Fruit fly (Drosophila melanogaster) whole organism, embryonic: ENCODE data around the gene cerv.
A peak's percentile ranks its signal among the peaks of the same experiment; 100 is the strongest.

Experiments used
- Abd-B ChIP-seq: fragments of 200-800 bp; sonication (Bioruptor generic); optimal IDR thresholded peaks from 2 replicates; lab custom pipeline; 2018; ENCODE audit warnings: missing biosample characterization, mild to moderate bottlenecking, missing genetic modification characterization, moderate library complexity
- Antp ChIP-seq: fragments of 200-800 bp; sonication (Bioruptor generic); optimal IDR thresholded peaks from 3 replicates; lab custom pipeline; 2016; ENCODE audit warnings: missing biosample characterization, missing genetic modification characterization
- B-H1 ChIP-seq: fragments of 200-800 bp; sonication (Bioruptor generic); IDR thresholded peaks from 3 replicates; pipeline ENCODE4 v1.3.6; 2022; ENCODE audit warnings: missing biosample characterization, missing genetic modification characterization
- CG10267 ChIP-seq: fragments of 200-800 bp; sonication (Bioruptor generic); optimal IDR thresholded peaks from 2 replicates; lab custom pipeline; 2018; ENCODE audit warnings: missing biosample characterization, mild to moderate bottlenecking, missing genetic modification characterization, moderate library complexity
- CG10366 ChIP-seq: fragments of 200-800 bp; sonication (Bioruptor generic); IDR thresholded peaks from 2 replicates; pipeline ENCODE4 v1.3.6; 2022; ENCODE audit warnings: missing biosample characterization, missing genetic modification characterization
- CG10462 ChIP-seq: fragments of 200-800 bp; sonication (Bioruptor generic); optimal IDR thresholded peaks from 2 replicates; lab custom pipeline; 2016; ENCODE audit warnings: missing biosample characterization, missing genetic modification characterization
- CG10543 ChIP-seq: fragments of 200-800 bp; sonication (Bioruptor generic); optimal IDR thresholded peaks from 3 replicates; lab custom pipeline; 2017; ENCODE audit warnings: missing biosample characterization, mild to moderate bottlenecking, missing genetic modification characterization, moderate library complexity
- CG11695 ChIP-seq: fragments of 200-800 bp; sonication (Bioruptor generic); IDR thresholded peaks from 3 replicates; pipeline ENCODE4 v1.3.6; 2022; ENCODE audit warnings: missing biosample characterization, missing genetic modification characterization
- CG14014 ChIP-seq: fragments of 200-800 bp; sonication (Bioruptor generic); IDR thresholded peaks from 2 replicates; pipeline ENCODE4 v1.3.6; 2022; ENCODE audit warnings: missing biosample characterization, missing genetic modification characterization
- CG15601 ChIP-seq: fragments of 200-800 bp; sonication (Bioruptor generic); optimal IDR thresholded peaks from 3 replicates; lab custom pipeline; 2019; ENCODE audit warnings: missing biosample characterization, mild to moderate bottlenecking, missing genetic modification characterization, moderate library complexity
- CG17186 ChIP-seq: fragments of 200-800 bp; sonication (Bioruptor generic); optimal IDR thresholded peaks from 3 replicates; lab custom pipeline; 2017; ENCODE audit warnings: missing biosample characterization, missing genetic modification reagents, missing genetic modification characterization
- CG17829 ChIP-seq: fragments of 200-800 bp; optimal IDR thresholded peaks from 2 replicates; lab custom pipeline; 2019; ENCODE audit warnings: missing biosample characterization, mild to moderate bottlenecking, missing genetic modification characterization, moderate library complexity
- CG1832 ChIP-seq: fragments of 200-800 bp; sonication (Bioruptor generic); optimal IDR thresholded peaks from 2 replicates; lab custom pipeline; 2017; ENCODE audit warnings: missing biosample characterization, mild to moderate bottlenecking, missing genetic modification characterization, inconsistent platforms
- CG18619 ChIP-seq: fragments of 200-800 bp; sonication (Bioruptor generic); optimal IDR thresholded peaks from 3 replicates; lab custom pipeline; 2017; ENCODE audit warnings: missing biosample characterization, mild to moderate bottlenecking, missing genetic modification characterization
- CG2875 ChIP-seq: fragments of 200-800 bp; sonication (Bioruptor generic); optimal IDR thresholded peaks from 2 replicates; lab custom pipeline; 2017; ENCODE audit warnings: missing biosample characterization, mild to moderate bottlenecking, missing genetic modification characterization, missing genetic modification reagents
- CG3065 ChIP-seq: fragments of 200-800 bp; sonication (Bioruptor generic); optimal IDR thresholded peaks from 2 replicates; lab custom pipeline; 2016; ENCODE audit warnings: missing biosample characterization, missing genetic modification characterization
- CG32767 ChIP-seq: fragments of 200-800 bp; sonication (Bioruptor generic); IDR thresholded peaks from 2 replicates; pipeline ENCODE4 v1.3.6; 2022; ENCODE audit warnings: missing biosample characterization, missing genetic modification characterization
- CG3726 ChIP-seq: fragments of 200-800 bp; sonication (Bioruptor generic); IDR thresholded peaks from 3 replicates; pipeline ENCODE4, ENCODE4 v1.3.6; 2022; ENCODE audit warnings: missing biosample characterization, missing genetic modification characterization
- CG4424 ChIP-seq: fragments of 200-800 bp; sonication (Bioruptor generic); optimal IDR thresholded peaks from 3 replicates; lab custom pipeline; 2016; ENCODE audit warnings: missing biosample characterization, missing genetic modification characterization
- CG4854 ChIP-seq: fragments of 200-800 bp; sonication (Bioruptor generic); optimal IDR thresholded peaks from 2 replicates; lab custom pipeline; 2016; ENCODE audit warnings: missing biosample characterization, missing genetic modification characterization, inconsistent platforms
- CG7928 ChIP-seq: fragments of 200-800 bp; sonication (Bioruptor generic); optimal IDR thresholded peaks from 2 replicates; lab custom pipeline; 2017; ENCODE audit warnings: missing biosample characterization, mild to moderate bottlenecking, missing genetic modification characterization
- CG7963 ChIP-seq: fragments of 200-800 bp; sonication (Bioruptor generic); IDR thresholded peaks from 3 replicates; pipeline ENCODE4 v1.3.6; 2022; ENCODE audit warnings: missing biosample characterization, missing genetic modification characterization; ENCODE audit not compliant: partially characterized antibody
- CG9609 ChIP-seq: fragments of 200-800 bp; sonication (Bioruptor generic); optimal IDR thresholded peaks from 3 replicates; lab custom pipeline; 2016; ENCODE audit warnings: missing biosample characterization, missing genetic modification characterization
- Chrac-16 ChIP-seq: fragments of 200-800 bp; sonication (Bioruptor generic); optimal IDR thresholded peaks from 3 replicates; lab custom pipeline; 2016; ENCODE audit warnings: missing biosample characterization, missing genetic modification characterization
- Dip2 ChIP-seq: fragments of 200-800 bp; sonication (Bioruptor generic); IDR thresholded peaks from 2 replicates; pipeline ENCODE4 v1.3.6; 2022; ENCODE audit warnings: missing biosample characterization, missing genetic modification characterization
- Dip3 ChIP-seq: fragments of 200-800 bp; sonication (Bioruptor generic); optimal IDR thresholded peaks from 3 replicates; lab custom pipeline; 2016; ENCODE audit warnings: missing biosample characterization, missing genetic modification characterization
- Ets65A ChIP-seq: fragments of 200-800 bp; sonication (Bioruptor generic); peaks from one replicate; lab custom pipeline; 2016; ENCODE audit warnings: missing biosample characterization, missing genetic modification characterization
- Fer1 ChIP-seq: fragments of 200-800 bp; sonication (Bioruptor generic); optimal IDR thresholded peaks from 2 replicates; lab custom pipeline; 2017; ENCODE audit warnings: missing biosample characterization, mild to moderate bottlenecking, missing genetic modification characterization
- Jarid2 ChIP-seq: fragments of 200-800 bp; sonication (Bioruptor generic); optimal IDR thresholded peaks from 3 replicates; lab custom pipeline; 2017; ENCODE audit warnings: mild to moderate bottlenecking, missing biosample characterization, missing genetic modification reagents, missing genetic modification characterization
- Meics ChIP-seq: fragments of 200-800 bp; sonication (Bioruptor generic); optimal IDR thresholded peaks from 2 replicates; lab custom pipeline; 2017; ENCODE audit warnings: missing biosample characterization, mild to moderate bottlenecking, missing genetic modification characterization
- Scr ChIP-seq: fragments of 200-800 bp; sonication (Bioruptor generic); IDR thresholded peaks from 2 replicates; pipeline ENCODE4 v1.3.6; 2022; ENCODE audit warnings: missing biosample characterization, missing genetic modification characterization; ENCODE audit not compliant: partially characterized antibody
- Trl ChIP-seq, 3 experiments: fragments of >200 bp in 2 of 3; fragments of 200-800 bp in 1 of 3; sonication (Bioruptor generic) in 1 of 3; optimal IDR thresholded peaks; 2 replicates in 1 of 3; 3 replicates in 2 of 3; lab custom pipeline; 2016 to 2017; ENCODE audit warnings: missing biosample characterization in 1 of 3, missing genetic modification characterization in 1 of 3
- aop ChIP-seq: fragments of 200-800 bp; sonication (Bioruptor generic); IDR thresholded peaks from 2 replicates; pipeline ENCODE4 v1.3.6; 2022; ENCODE audit warnings: missing biosample characterization, missing genetic modification characterization
- az2 ChIP-seq: fragments of 200-800 bp; sonication (Bioruptor generic); optimal IDR thresholded peaks from 3 replicates; lab custom pipeline; 2016; ENCODE audit warnings: missing biosample characterization, missing genetic modification characterization
- croc ChIP-seq: fragments of 200-800 bp; sonication (Bioruptor generic); conservative IDR thresholded peaks from 3 replicates; pipeline ENCODE4 v1.3.6; 2022; ENCODE audit warnings: missing biosample characterization, missing genetic modification characterization
- dan ChIP-seq: fragments of 200-800 bp; sonication (Bioruptor generic); IDR thresholded peaks from 2 replicates; pipeline ENCODE4 v1.3.6; 2022; ENCODE audit warnings: missing biosample characterization, missing genetic modification characterization
- esg ChIP-seq: fragments of 200-800 bp; sonication (Bioruptor generic); conservative IDR thresholded peaks from 2 replicates; pipeline ENCODE4 v1.3.6; 2022; ENCODE audit warnings: missing biosample characterization, missing genetic modification characterization
- eyg ChIP-seq: fragments of 200-800 bp; sonication (Bioruptor generic); optimal IDR thresholded peaks from 3 replicates; lab custom pipeline; 2016; ENCODE audit warnings: missing biosample characterization, missing genetic modification characterization
- fd3F ChIP-seq: fragments of 200-800 bp; sonication (Bioruptor generic); optimal IDR thresholded peaks from 2 replicates; lab custom pipeline; 2018; ENCODE audit warnings: missing biosample characterization, mild to moderate bottlenecking, missing genetic modification characterization, moderate library complexity
- gcm2 ChIP-seq: fragments of 200-800 bp; sonication (Bioruptor generic); optimal IDR thresholded peaks from 2 replicates; lab custom pipeline; 2016; ENCODE audit warnings: missing biosample characterization, missing genetic modification characterization
- hkb ChIP-seq, 2 experiments: fragments of 200-800 bp in 1 of 2; fragments of >200 bp in 1 of 2; sonication (Bioruptor generic) in 1 of 2; IDR thresholded peaks in 1 of 2; optimal IDR thresholded peaks in 1 of 2; 2 replicates each; pipeline versions ENCODE4 v1.3.6 to Lab custom; 2017 to 2022; ENCODE audit warnings: missing biosample characterization in 1 of 2, missing genetic modification characterization in 1 of 2
- kni ChIP-seq: fragments of 200-800 bp; sonication (Bioruptor generic); optimal IDR thresholded peaks from 3 replicates; lab custom pipeline; 2017; ENCODE audit warnings: mild to moderate bottlenecking, missing biosample characterization, missing genetic modification reagents, missing genetic modification characterization
- nerfin-1 ChIP-seq: fragments of 200-800 bp; sonication (Bioruptor generic); optimal IDR thresholded peaks from 3 replicates; lab custom pipeline; 2019; ENCODE audit warnings: missing biosample characterization, mild to moderate bottlenecking, missing genetic modification characterization, moderate library complexity
- ranshi ChIP-seq: fragments of 200-800 bp; sonication (Bioruptor generic); IDR thresholded peaks from 2 replicates; pipeline ENCODE4 v1.3.6; 2022; ENCODE audit warnings: missing biosample characterization, missing genetic modification characterization
- run ChIP-seq: fragments of 200-800 bp; sonication (Bioruptor generic); optimal IDR thresholded peaks from 3 replicates; lab custom pipeline; 2018; ENCODE audit warnings: missing biosample characterization, mild to moderate bottlenecking, missing genetic modification characterization
- sens-2 ChIP-seq: fragments of 200-800 bp; sonication (Bioruptor generic); IDR thresholded peaks from 2 replicates; pipeline ENCODE4 v1.3.6; 2022; ENCODE audit warnings: missing biosample characterization, missing genetic modification characterization
- sisA ChIP-seq: fragments of 200-800 bp; sonication (Bioruptor generic); IDR thresholded peaks from 2 replicates; pipeline ENCODE4 v1.3.6; 2022; ENCODE audit warnings: missing biosample characterization, missing genetic modification characterization
- sob ChIP-seq: fragments of 200-800 bp; sonication (Bioruptor generic); IDR thresholded peaks from 2 replicates; pipeline ENCODE4 v1.3.6; 2022; ENCODE audit warnings: missing biosample characterization, missing genetic modification characterization
- ssp ChIP-seq: fragments of 200-800 bp; sonication (Bioruptor generic); IDR thresholded peaks from 2 replicates; pipeline ENCODE4 v1.3.6; 2022; ENCODE audit warnings: missing biosample characterization, missing genetic modification characterization
- tgo ChIP-seq: fragments of 200-800 bp; sonication (Bioruptor generic); IDR thresholded peaks from 3 replicates; pipeline ENCODE4 v1.3.6; 2022; ENCODE audit warnings: missing biosample characterization, missing genetic modification characterization

Gene cerv

dm6 chrX:15599697-15600096 is 21.7 kb upstream of the cerv start (continued):
- peak; percentile 57 for TF ChIP-seq CG14014
- TF ChIP-seq CG10267 (tag; lab: Kevin White, UChicago) = peak; percentile 27
- no peak for TF ChIP-seq run (tag; lab: Kevin White, UChicago)
- TF ChIP-seq CG10366 (GFP tag; lab: Robert Waterston, UW) = peak; percentile 55
- no peak for TF ChIP-seq hkb (optimal IDR thresholded peaks at IDR 0.05; lab: Kevin White, UChicago)
- TF ChIP-seq hkb (GFP tag; IDR thresholded peaks at IDR 0.05; lab: Robert Waterston, UW) = peak; percentile 63; the same call in 1 of the 2 replicates
- TF ChIP-seq sob (GFP tag; lab: Robert Waterston, UW) = peak; percentile 49; the same call in 1 of the 2 replicates
- TF ChIP-seq CG17829 (tag; lab: Kevin White, UChicago) = peak; percentile 48
- no peak for TF ChIP-seq CG18619 (GFP tag; lab: Kevin White, UChicago)
- TF ChIP-seq CG7963 (GFP tag; lab: Robert Waterston, UW) = no peak
- peak; percentile 54 for TF ChIP-seq Antp (GFP tag; lab: Kevin White, UChicago)
- peak; percentile 33 for TF ChIP-seq fd3F (GFP tag; lab: Kevin White, UChicago)
- no peak for TF ChIP-seq CG1832 (GFP tag; lab: Kevin White, UChicago)
- TF ChIP-seq tgo (GFP tag; lab: Robert Waterston, UW) = peak; percentile 59; the same call in 2 of the 3 replicates
- TF ChIP-seq B-H1 = peak; percentile 52
- TF ChIP-seq CG15601 (tag; lab: Kevin White, UChicago) = peak; percentile 23
- TF ChIP-seq Fer1 (GFP tag; lab: Kevin White, UChicago) = peak; percentile 61
- peak; percentile 42; the same call in 1 of the 2 replicates for TF ChIP-seq ranshi (GFP tag; lab: Robert Waterston, UW)
- peak; percentile 2 for TF ChIP-seq CG2875 (GFP tag; lab: Kevin White, UChicago)
- no peak for TF ChIP-seq CG3065 (GFP tag; lab: Kevin White, UChicago)
- TF ChIP-seq esg (GFP tag; lab: Robert Waterston, UW) = peak; percentile 53
- peak; percentile 23 for TF ChIP-seq Dip3 (GFP tag; lab: Kevin White, UChicago)
- no peak for TF ChIP-seq CG10543 (GFP tag; lab: Kevin White, UChicago)
- peak; percentile 37 for TF ChIP-seq CG4854 (GFP tag; lab: Kevin White, UChicago)
- no peak for TF ChIP-seq CG10462 (GFP tag; lab: Kevin White, UChicago)
- peak; percentile 43 for TF ChIP-seq CG32767
- TF ChIP-seq nerfin-1 (tag; lab: Kevin White, UChicago) = peak; percentile 27
- peak; percentile 61 for TF ChIP-seq sisA (GFP tag; lab: Robert Waterston, UW)
- TF ChIP-seq CG3726 = no peak; the same call in 2 of the 3 replicates
- TF ChIP-seq ssp (GFP tag; lab: Robert Waterston, UW) = peak; percentile 37; the same call in 1 of the 2 replicates
- peak; percentile 21 for TF ChIP-seq Chrac-16
- TF ChIP-seq Meics = peak; percentile 55
- TF ChIP-seq croc (GFP tag; lab: Robert Waterston, UW) = 0 out of 3 replicates have a peak, but pooled peaks have one; percentile 14
- no peak for TF ChIP-seq kni (GFP tag; lab: Kevin White, UChicago)
- TF ChIP-seq Abd-B = peak; percentile 47
- TF ChIP-seq Ets65A (GFP tag; lab: Kevin White, UChicago) = peak; percentile 95
- peak; percentile 26 for TF ChIP-seq Jarid2 (GFP tag; lab: Kevin White, UChicago)
- no peak for TF ChIP-seq aop
- peak; percentile 52 for TF ChIP-seq CG4424 (GFP tag; lab: Kevin White, UChicago)
- peak; percentile 54 for TF ChIP-seq az2 (GFP tag; lab: Kevin White, UChicago)
- 0 out of 2 replicates have a peak, but pooled peaks have one; percentile 26 for TF ChIP-seq sens-2
- TF ChIP-seq dan (GFP tag; lab: Robert Waterston, UW) = no peak
- no peak for TF ChIP-seq eyg (GFP tag; lab: Kevin White, UChicago)
- no peak for TF ChIP-seq Dip2
- TF ChIP-seq CG17186 = no peak
- TF ChIP-seq Trl (optimal IDR thresholded peaks at IDR 0.05; lab: Kevin White, UChicago) = no peak
- TF ChIP-seq Trl (GFP tag; optimal IDR thresholded peaks at IDR 0.05; lab: Kevin White, UChicago) = peak; percentile 50
- no peak for TF ChIP-seq Scr (GFP tag; lab: Robert Waterston, UW)
- TF ChIP-seq CG7928 (GFP tag; lab: Kevin White, UChicago) = peak; percentile 14
- TF ChIP-seq gcm2 (GFP tag; lab: Kevin White, UChicago) = no peak
- peak; percentile 51 for TF ChIP-seq CG9609 (GFP tag; lab: Kevin White, UChicago)
- peak; percentile 52; the same call in 1 of the 3 replicates for TF ChIP-seq CG11695 (GFP tag; lab: Robert Waterston, UW)
